Worm (Caenorhabditis elegans) whole organism, late embryonic: Measurements from ENCODE around the gene cpg-19.

ENCODE experiments used
- ama-1 ChIP-seq: fragments of 150-350 bp; optimal IDR thresholded peaks from 2 replicates; lab custom pipeline; 2014
- ets-4 ChIP-seq: sonication (generic microtip); optimal IDR thresholded peaks from 2 replicates; lab custom pipeline; 2016; ENCODE audit warnings: missing genetic modification characterization, missing compliant biosample characterization
- nhr-11 ChIP-seq: fragments of 150-350 bp; optimal IDR thresholded peaks from 2 replicates; lab custom pipeline; 2014; ENCODE audit warnings: missing biosample characterization, missing genetic modification characterization
- pha-2 ChIP-seq: sonication (generic microtip); optimal IDR thresholded peaks from 2 replicates; lab custom pipeline; 2017; ENCODE audit warnings: mild to moderate bottlenecking, missing genetic modification characterization, missing compliant biosample characterization
- pqm-1 ChIP-seq: sonication (generic microtip); optimal IDR thresholded peaks from 2 replicates; lab custom pipeline; 2016; ENCODE audit warnings: missing genetic modification characterization, missing compliant biosample characterization
- unc-3 ChIP-seq, 2 experiments: fragments of 200-800 bp in 1 of 2; sonication (Bioruptor generic) in 1 of 2; sonication (generic microtip) in 1 of 2; conservative IDR thresholded peaks in 1 of 2; optimal IDR thresholded peaks in 1 of 2; 2 replicates each; pipeline versions ENCODE4 v1.3.6 to Lab custom; 2016 to 2022; ENCODE audit warnings: missing compliant biosample characterization in 2 of 2, missing genetic modification characterization in 2 of 2, missing genetic modification reagents in 1 of 2
- unc-42 ChIP-seq: sonication (generic microtip); optimal IDR thresholded peaks from 2 replicates; lab custom pipeline; 2016; ENCODE audit warnings: missing genotype, missing genetic modification characterization, missing compliant biosample characterization

ce11 chrX:16671234-16671633 lies 49.6 kb downstream of the cpg-19 start:
- TF ChIP-seq unc-3 (GFP tag; conservative IDR thresholded peaks at IDR 0.05; lab: Robert Waterston, UW) = no peak
- no peak for TF ChIP-seq unc-3 (tag; optimal IDR thresholded peaks at IDR 0.05; lab: Kevin White, UChicago)
- TF ChIP-seq ama-1 = no peak
- no peak for TF ChIP-seq nhr-11 (tag; lab: Kevin White, UChicago)
- no peak for TF ChIP-seq ets-4 (tag; lab: Kevin White, UChicago)
- no peak for TF ChIP-seq pha-2
- TF ChIP-seq pqm-1 (tag; lab: Kevin White, UChicago) = no peak
- TF ChIP-seq unc-42 = no peak
